Fruit fly (Drosophila melanogaster): ENCODE measurements around the gene g.
A peak's percentile ranks its signal among the peaks of the same experiment; 100 is the strongest.

g gene

DNA sequence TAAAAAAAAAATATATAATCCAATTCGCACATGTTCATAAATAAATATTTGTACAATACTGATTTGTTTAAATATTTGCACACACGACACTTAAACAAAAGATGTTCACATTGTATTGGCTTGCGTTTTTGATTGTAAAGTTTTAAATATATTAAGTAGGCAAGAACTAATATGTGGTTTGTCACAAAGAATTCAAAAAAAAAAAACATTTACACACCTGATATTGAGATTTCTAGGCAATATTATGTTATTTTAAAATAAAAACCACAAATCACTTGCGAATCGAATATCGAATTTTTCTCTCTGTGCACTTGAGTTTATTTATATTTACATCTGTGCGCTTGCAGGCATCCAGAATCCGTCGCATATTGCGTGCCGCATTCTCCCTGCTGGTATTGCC lies 56.5 kb downstream of the g start:
- TF ChIP-seq Jra (GFP tag; optimal IDR thresholded peaks at IDR 0.05) (no peak), Myc (optimal IDR thresholded peaks at IDR 0.05) (no peak), GATAd (GFP tag; optimal IDR thresholded peaks at IDR 0.05) (no peak), Mio (GFP tag; optimal IDR thresholded peaks at IDR 0.05) (no peak), ey (GFP tag; optimal IDR thresholded peaks at IDR 0.05) (peak; percentile 48), Hnf4 (GFP tag; optimal IDR thresholded peaks at IDR 0.05) (peak; percentile 62), woc (GFP tag; optimal IDR thresholded peaks at IDR 0.05) (peak; percentile 27), dmrt93B (GFP tag; optimal IDR thresholded peaks at IDR 0.05) (peak; percentile 45), foxo (GFP tag; optimal IDR thresholded peaks at IDR 0.05) (peak in 1 of 2 experiments; percentile 75), dsf (GFP tag; optimal IDR thresholded peaks at IDR 0.05; ENCODE audit: borderline replicate concordance) (no peak), tai (GFP tag; optimal IDR thresholded peaks at IDR 0.05) (no peak), dl (GFP tag; optimal IDR thresholded peaks at IDR 0.05; ENCODE audit: insufficient read depth in 1 of 2, partially characterized antibody in 2 of 2) (no peak), CG32264 (GFP tag; optimal IDR thresholded peaks at IDR 0.05) (peak; percentile 9), Sp1 (GFP tag; optimal IDR thresholded peaks at IDR 0.05) (peak; percentile 73), rgr (GFP tag; optimal IDR thresholded peaks at IDR 0.05) (peak; percentile 74), sage (GFP tag; optimal IDR thresholded peaks at IDR 0.05) (no peak), brk (GFP tag; optimal IDR thresholded peaks at IDR 0.05) (peak; percentile 19), lola (GFP tag; optimal IDR thresholded peaks at IDR 0.05) (no peak), HLH106 (tag; optimal IDR thresholded peaks at IDR 0.05) (peak; percentile 52), Rel (GFP tag; optimal IDR thresholded peaks at IDR 0.05) (no peak), Rel (tag; optimal IDR thresholded peaks at IDR 0.05) (no peak), jim (GFP tag; optimal IDR thresholded peaks at IDR 0.05) (no peak), pan (optimal IDR thresholded peaks at IDR 0.05) (no peak), CG9705 (GFP tag; optimal IDR thresholded peaks at IDR 0.05) (peak; percentile 11), Hr83 (GFP tag; optimal IDR thresholded peaks at IDR 0.05; ENCODE audit: poor library complexity, severe bottlenecking) (no peak), fru (GFP tag; optimal IDR thresholded peaks at IDR 0.05) (peak; percentile 70), Hr78 (GFP tag; optimal IDR thresholded peaks at IDR 0.05) (no peak), N (GFP tag; optimal IDR thresholded peaks at IDR 0.05) (no peak), h (GFP tag; optimal IDR thresholded peaks at IDR 0.05) (peak; percentile 78), OdsH (GFP tag; optimal IDR thresholded peaks at IDR 0.05) (peak; percentile 68), psq (GFP tag; optimal IDR thresholded peaks at IDR 0.05) (peak; percentile 49), Dif (GFP tag; optimal IDR thresholded peaks at IDR 0.05; ENCODE audit: partially characterized antibody) (no peak), Vsx2 (GFP tag; optimal IDR thresholded peaks at IDR 0.05; ENCODE audit: partially characterized antibody) (no peak), br (GFP tag; optimal IDR thresholded peaks at IDR 0.05) (peak; percentile 44)

DNA sequence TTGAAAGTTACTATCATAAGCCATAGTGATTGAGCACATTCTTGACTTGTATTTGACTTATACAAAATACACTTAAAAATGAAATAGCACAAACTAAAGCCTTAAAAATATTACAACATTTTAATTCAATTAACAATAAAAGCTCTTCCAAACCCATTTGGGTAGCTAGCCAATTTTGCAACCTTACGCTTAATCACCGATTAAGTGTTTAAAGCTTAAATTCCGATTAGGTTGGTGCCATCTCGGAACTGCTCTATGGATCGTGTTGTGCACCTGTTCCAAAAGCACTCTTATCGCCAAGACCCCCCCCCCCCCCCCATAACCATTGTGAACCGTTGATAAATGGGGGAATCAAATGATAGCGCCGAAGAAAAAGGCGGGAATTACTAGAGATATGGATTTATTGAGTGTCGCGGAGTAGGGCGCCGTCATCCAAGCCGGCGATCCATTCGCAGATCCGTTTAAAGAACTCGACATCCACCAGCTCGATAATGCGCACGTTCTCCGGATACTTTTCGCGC lies 58.0 kb downstream of the g start:
- TF ChIP-seq dmrt93B (GFP tag; optimal IDR thresholded peaks at IDR 0.05) (no peak), Rel (GFP tag; optimal IDR thresholded peaks at IDR 0.05) (no peak), Rel (tag; optimal IDR thresholded peaks at IDR 0.05) (peak; percentile 99)

Measured in whole organism, wandering third instar larva.